Fruit fly (Drosophila melanogaster) whole organism, embryonic: ENCODE measurements around the gene Targ1.
A peak's percentile ranks its signal among the peaks of the same experiment; 100 is the strongest.

Source experiments
- Bdp1 ChIP-seq: fragments of 200-800 bp; sonication (Bioruptor generic); optimal IDR thresholded peaks from 3 replicates; lab custom pipeline; 2016; ENCODE audit warnings: missing biosample characterization, missing genetic modification characterization
- Blimp-1 ChIP-seq: fragments of 200-800 bp; sonication (Bioruptor generic); optimal IDR thresholded peaks from 3 replicates; lab custom pipeline; 2018; ENCODE audit warnings: missing biosample characterization, missing genetic modification characterization, mild to moderate bottlenecking, moderate library complexity, missing genetic modification reagents
- BtbVII ChIP-seq: fragments of 200-800 bp; sonication (Bioruptor generic); optimal IDR thresholded peaks from 3 replicates; lab custom pipeline; 2017; ENCODE audit warnings: missing biosample characterization, mild to moderate bottlenecking, missing genetic modification characterization
- CG11085 ChIP-seq: fragments of 200-800 bp; sonication (Bioruptor generic); IDR thresholded peaks from 2 replicates; pipeline ENCODE4 v1.3.6; 2022; ENCODE audit warnings: missing biosample characterization, missing genetic modification characterization
- CG11093 ChIP-seq: fragments of 200-800 bp; sonication (Bioruptor generic); IDR thresholded peaks from 3 replicates; pipeline ENCODE4 v1.3.6; 2022; ENCODE audit warnings: missing biosample characterization, missing genetic modification characterization
- CG11504 ChIP-seq: fragments of 200-800 bp; sonication (Bioruptor generic); optimal IDR thresholded peaks from 3 replicates; lab custom pipeline; 2019; ENCODE audit warnings: missing biosample characterization, mild to moderate bottlenecking, missing genetic modification characterization, moderate library complexity
- CG12219 ChIP-seq: fragments of 200-800 bp; sonication (Bioruptor generic); optimal IDR thresholded peaks from 3 replicates; lab custom pipeline; 2018; ENCODE audit warnings: missing biosample characterization, mild to moderate bottlenecking, missing genetic modification characterization
- CG14441 ChIP-seq: fragments of 200-800 bp; sonication (Bioruptor generic); IDR thresholded peaks from 2 replicates; pipeline ENCODE4 v1.3.6; 2022; ENCODE audit warnings: missing biosample characterization, missing genetic modification characterization
- CG14710 ChIP-seq: fragments of 200-800 bp; sonication (Bioruptor generic); optimal IDR thresholded peaks from 3 replicates; lab custom pipeline; 2019; ENCODE audit warnings: missing biosample characterization, mild to moderate bottlenecking, missing genetic modification characterization, moderate library complexity
- CG15479 ChIP-seq: fragments of 200-800 bp; sonication (Bioruptor generic); optimal IDR thresholded peaks from 3 replicates; lab custom pipeline; 2019; ENCODE audit warnings: missing biosample characterization, mild to moderate bottlenecking, missing genetic modification characterization, moderate library complexity
- CG17359 ChIP-seq: fragments of 200-800 bp; sonication (Bioruptor generic); optimal IDR thresholded peaks from 3 replicates; lab custom pipeline; 2018; ENCODE audit warnings: missing biosample characterization, mild to moderate bottlenecking, missing genetic modification characterization, moderate library complexity
- CG17361 ChIP-seq: fragments of 200-800 bp; sonication (Bioruptor generic); IDR thresholded peaks from 3 replicates; pipeline ENCODE4 v1.3.6; 2022; ENCODE audit warnings: missing biosample characterization, missing genetic modification characterization
- CG30431 ChIP-seq: fragments of 200-800 bp; sonication (Bioruptor generic); optimal IDR thresholded peaks from 2 replicates; lab custom pipeline; 2017; ENCODE audit warnings: missing biosample characterization, missing genetic modification characterization
- CG31224 ChIP-seq: fragments of 200-800 bp; sonication (Bioruptor generic); IDR thresholded peaks from 2 replicates; pipeline ENCODE4 v1.3.6; 2022; ENCODE audit warnings: missing biosample characterization, missing genetic modification characterization
- CG31365 ChIP-seq: fragments of 200-800 bp; sonication (Bioruptor generic); optimal IDR thresholded peaks from 2 replicates; lab custom pipeline; 2018; ENCODE audit warnings: missing biosample characterization, mild to moderate bottlenecking, missing genetic modification characterization
- CG32532 ChIP-seq: fragments of 200-800 bp; sonication (Bioruptor generic); IDR thresholded peaks from 2 replicates; pipeline ENCODE4 v1.3.6; 2022; ENCODE audit warnings: missing biosample characterization, missing genetic modification characterization
- CG3407 ChIP-seq: fragments of 200-800 bp; sonication (Bioruptor generic); optimal IDR thresholded peaks from 2 replicates; lab custom pipeline; 2018; ENCODE audit warnings: missing biosample characterization, mild to moderate bottlenecking, missing genetic modification characterization
- CG4617 ChIP-seq: fragments of 200-800 bp; sonication (Bioruptor generic); optimal IDR thresholded peaks from 3 replicates; lab custom pipeline; 2016; ENCODE audit warnings: missing biosample characterization, missing genetic modification characterization, borderline replicate concordance
- CG6654 ChIP-seq: fragments of 200-800 bp; sonication (Bioruptor generic); optimal IDR thresholded peaks from 2 replicates; lab custom pipeline; 2017; ENCODE audit warnings: missing biosample characterization, mild to moderate bottlenecking, missing genetic modification characterization
- CG7987 ChIP-seq: fragments of 200-800 bp; sonication (Bioruptor generic); optimal IDR thresholded peaks from 2 replicates; lab custom pipeline; 2018; ENCODE audit warnings: missing biosample characterization, mild to moderate bottlenecking, missing genetic modification characterization, moderate library complexity
- CG8290 ChIP-seq, 3 experiments: fragments of 200-800 bp; sonication (Bioruptor generic); optimal IDR thresholded peaks; 2 replicates each; lab custom pipeline; 2016 to 2019; ENCODE audit warnings: missing biosample characterization in 3 of 3, missing genetic modification characterization in 3 of 3, mild to moderate bottlenecking in 2 of 3, moderate library complexity in 1 of 3
- CG8478 ChIP-seq: fragments of >200 bp; optimal IDR thresholded peaks from 2 replicates; lab custom pipeline; 2018
- CG9932 ChIP-seq: fragments of 200-800 bp; sonication (Bioruptor generic); IDR thresholded peaks from 2 replicates; pipeline ENCODE4 v1.3.6; 2022; ENCODE audit warnings: missing biosample characterization, missing genetic modification characterization
- Drgx ChIP-seq: fragments of 200-800 bp; sonication (Bioruptor generic); IDR thresholded peaks from 2 replicates; pipeline ENCODE4 v1.3.6; 2022; ENCODE audit warnings: missing biosample characterization, missing genetic modification characterization
- Hr78 ChIP-seq, 2 experiments: fragments of 200-800 bp in 1 of 2; fragments of >200 bp in 1 of 2; sonication (Bioruptor generic) in 1 of 2; optimal IDR thresholded peaks; 2 replicates each; lab custom pipeline; 2017 to 2019; ENCODE audit warnings: missing biosample characterization in 2 of 2, missing genetic modification characterization in 2 of 2, mild to moderate bottlenecking in 1 of 2, moderate library complexity in 1 of 2
- Lim3 ChIP-seq: fragments of 200-800 bp; sonication (Bioruptor generic); IDR thresholded peaks from 2 replicates; pipeline ENCODE4 v1.3.6; 2022; ENCODE audit warnings: missing biosample characterization, missing genetic modification characterization
- Myb ChIP-seq: fragments of 200-800 bp; sonication (Bioruptor generic); optimal IDR thresholded peaks from 2 replicates; lab custom pipeline; 2016; ENCODE audit warnings: missing biosample characterization, missing genetic modification characterization
- NFAT ChIP-seq: fragments of 200-800 bp; sonication (Bioruptor generic); IDR thresholded peaks from 2 replicates; pipeline ENCODE4 v1.3.6; 2022; ENCODE audit warnings: missing biosample characterization, missing genetic modification characterization
- NfI ChIP-seq: fragments of 200-800 bp; sonication (Bioruptor generic); optimal IDR thresholded peaks from 3 replicates; lab custom pipeline; 2018; ENCODE audit warnings: missing biosample characterization, mild to moderate bottlenecking, missing genetic modification characterization, moderate library complexity
- Rfx ChIP-seq: fragments of 200-800 bp; sonication (Bioruptor generic); IDR thresholded peaks from 2 replicates; pipeline ENCODE4 v1.3.6; 2022; ENCODE audit warnings: missing biosample characterization, missing genetic modification characterization
- Side ChIP-seq: fragments of 200-800 bp; sonication (Bioruptor generic); optimal IDR thresholded peaks from 2 replicates; lab custom pipeline; 2016; ENCODE audit warnings: missing biosample characterization, missing genetic modification characterization
- Sox102F ChIP-seq: fragments of 200-800 bp; sonication (Bioruptor generic); optimal IDR thresholded peaks from 2 replicates; lab custom pipeline; 2018; ENCODE audit warnings: missing biosample characterization, mild to moderate bottlenecking, missing genetic modification characterization, moderate library complexity
- bbx ChIP-seq: fragments of 200-800 bp; sonication (Bioruptor generic); IDR thresholded peaks from 2 replicates; pipeline ENCODE4 v1.3.6; 2022; ENCODE audit warnings: missing biosample characterization, missing genetic modification characterization; ENCODE audit not compliant: partially characterized antibody
- cas ChIP-seq: fragments of 200-800 bp; sonication (Bioruptor generic); IDR thresholded peaks from 2 replicates; pipeline ENCODE4 v1.3.6; 2022; ENCODE audit warnings: missing biosample characterization, missing genetic modification characterization
- crp ChIP-seq, 2 experiments: fragments of 200-800 bp; sonication (Bioruptor generic); optimal IDR thresholded peaks; 2 replicates in 1 of 2; 3 replicates in 1 of 2; lab custom pipeline; 2017; ENCODE audit warnings: missing biosample characterization in 2 of 2, missing genetic modification characterization in 2 of 2, mild to moderate bottlenecking in 1 of 2, moderate library complexity in 1 of 2
- disco-r ChIP-seq: fragments of 200-800 bp; sonication (Bioruptor generic); optimal IDR thresholded peaks from 2 replicates; lab custom pipeline; 2016; ENCODE audit warnings: missing biosample characterization, missing genetic modification characterization
- dmrt99B ChIP-seq: fragments of 200-800 bp; sonication (Bioruptor generic); optimal IDR thresholded peaks from 2 replicates; lab custom pipeline; 2018; ENCODE audit warnings: missing biosample characterization, mild to moderate bottlenecking, missing genetic modification characterization, moderate library complexity
- fd102C ChIP-seq: fragments of 200-800 bp; sonication (Bioruptor generic); optimal IDR thresholded peaks from 2 replicates; lab custom pipeline; 2018; ENCODE audit warnings: missing biosample characterization, mild to moderate bottlenecking, missing genetic modification characterization, moderate library complexity
- gcm ChIP-seq: fragments of 200-800 bp; sonication (Bioruptor generic); optimal IDR thresholded peaks from 2 replicates; lab custom pipeline; 2019; ENCODE audit warnings: missing biosample characterization, mild to moderate bottlenecking, missing genetic modification characterization, moderate library complexity
- klu ChIP-seq: fragments of 200-800 bp; sonication (Bioruptor generic); IDR thresholded peaks from 2 replicates; pipeline ENCODE4 v1.3.6; 2022; ENCODE audit warnings: missing biosample characterization, missing genetic modification characterization
- kni ChIP-seq: fragments of 200-800 bp; sonication (Bioruptor generic); optimal IDR thresholded peaks from 3 replicates; lab custom pipeline; 2017; ENCODE audit warnings: mild to moderate bottlenecking, missing biosample characterization, missing genetic modification reagents, missing genetic modification characterization
- lilli ChIP-seq: fragments of 200-800 bp; sonication (Bioruptor generic); optimal IDR thresholded peaks from 3 replicates; lab custom pipeline; 2016; ENCODE audit warnings: missing biosample characterization, missing genetic modification characterization
- ro ChIP-seq: fragments of 200-800 bp; sonication (Bioruptor generic); IDR thresholded peaks from 2 replicates; pipeline ENCODE4 v1.3.6; 2022; ENCODE audit warnings: missing biosample characterization, missing genetic modification characterization
- sd ChIP-seq: fragments of 200-800 bp; sonication (Bioruptor generic); optimal IDR thresholded peaks from 3 replicates; lab custom pipeline; 2018; ENCODE audit warnings: missing biosample characterization, mild to moderate bottlenecking, missing genetic modification characterization, moderate library complexity
- so ChIP-seq: fragments of 200-800 bp; sonication (Bioruptor generic); IDR thresholded peaks from 3 replicates; pipeline ENCODE4 v1.3.6; 2022; ENCODE audit warnings: missing biosample characterization, missing genetic modification characterization
- stc ChIP-seq: fragments of 200-800 bp; sonication (Bioruptor generic); IDR thresholded peaks from 2 replicates; pipeline ENCODE4 v1.3.6; 2022; ENCODE audit warnings: missing biosample characterization, missing genetic modification characterization
- tio ChIP-seq: fragments of 200-800 bp; sonication (Bioruptor generic); optimal IDR thresholded peaks from 2 replicates; lab custom pipeline; 2017; ENCODE audit warnings: missing biosample characterization, missing genetic modification characterization, inconsistent platforms
- toy ChIP-seq: fragments of 200-800 bp; sonication (Bioruptor generic); IDR thresholded peaks from 2 replicates; pipeline ENCODE4 v1.3.6; 2022; ENCODE audit warnings: missing biosample characterization, missing genetic modification characterization
- usp ChIP-seq: fragments of >200 bp; optimal IDR thresholded peaks from 2 replicates; lab custom pipeline; 2017; ENCODE audit warnings: missing biosample characterization, missing genetic modification characterization
- zen2 ChIP-seq: fragments of 200-800 bp; sonication (Bioruptor generic); IDR thresholded peaks from 3 replicates; pipeline ENCODE4 v1.3.6; 2022; ENCODE audit warnings: missing biosample characterization, missing genetic modification characterization; ENCODE audit not compliant: partially characterized antibody

The Targ1 gene

dm6 chr3L:21200587-21200986 lies 2.1 kb downstream of the Targ1 start (continued):
- no peak for TF ChIP-seq tio (GFP tag; lab: Kevin White, UChicago)
- TF ChIP-seq CG17359 (tag; lab: Kevin White, UChicago), result peak; percentile 16
- peak; percentile 7 for TF ChIP-seq NfI (GFP tag; lab: Kevin White, UChicago)
- 0 out of 2 replicates have a peak, but pooled peaks have one; percentile 9 for TF ChIP-seq NFAT
- TF ChIP-seq ro, result no peak
- TF ChIP-seq sd, result peak; percentile 35
- TF ChIP-seq Rfx, result peak; percentile 38; the same call in 1 of the 2 replicates
- TF ChIP-seq CG9932 (GFP tag; lab: Robert Waterston, UW), result peak; percentile 36; the same call in 1 of the 2 replicates
- TF ChIP-seq CG14710 (tag; lab: Kevin White, UChicago), result no peak
- TF ChIP-seq Lim3 (GFP tag; lab: Robert Waterston, UW), result no peak
- TF ChIP-seq kni (GFP tag; lab: Kevin White, UChicago), result no peak
- 0 out of 2 replicates have a peak, but pooled peaks have one; percentile 19 for TF ChIP-seq Drgx (GFP tag; lab: Robert Waterston, UW)
- TF ChIP-seq CG31365, result no peak
- no peak for TF ChIP-seq zen2
- TF ChIP-seq crp (GFP tag; optimal IDR thresholded peaks at IDR 0.05; lab: Kevin White, UChicago), result no peak
- TF ChIP-seq stc (GFP tag; lab: Robert Waterston, UW), result no peak
- no peak for TF ChIP-seq so (GFP tag; lab: Robert Waterston, UW)
- peak in 1 of 2 experiments; percentile 25 for TF ChIP-seq Hr78 (GFP tag; optimal IDR thresholded peaks at IDR 0.05; lab: Kevin White, UChicago)
- TF ChIP-seq CG14441 (GFP tag; lab: Robert Waterston, UW), result no peak
- no peak for TF ChIP-seq CG8290 (GFP tag; optimal IDR thresholded peaks at IDR 0.05; lab: Kevin White, UChicago)
- no peak for TF ChIP-seq CG8290 (tag; optimal IDR thresholded peaks at IDR 0.05; lab: Kevin White, UChicago)
- TF ChIP-seq lilli (GFP tag; lab: Kevin White, UChicago), result no peak
- no peak for TF ChIP-seq Side (GFP tag; lab: Kevin White, UChicago)
- TF ChIP-seq Myb (GFP tag; lab: Kevin White, UChicago), result no peak
- TF ChIP-seq CG17361, result 0 out of 3 replicates have a peak, but pooled peaks have one; percentile 39
- no peak for TF ChIP-seq Bdp1 (GFP tag; lab: Kevin White, UChicago)
- peak; percentile 40 for TF ChIP-seq CG32532 (GFP tag; lab: Robert Waterston, UW)
- no peak for TF ChIP-seq CG15479 (GFP tag; lab: Kevin White, UChicago)
- TF ChIP-seq CG30431 (GFP tag; lab: Kevin White, UChicago), result no peak
- no peak for TF ChIP-seq fd102C
- no peak for TF ChIP-seq CG31224 (GFP tag; lab: Robert Waterston, UW)
- no peak for TF ChIP-seq usp (GFP tag; lab: Kevin White, UChicago)
- peak; percentile 5 for TF ChIP-seq dmrt99B (tag; lab: Kevin White, UChicago)
- TF ChIP-seq CG3407 (GFP tag; lab: Kevin White, UChicago), result no peak
- TF ChIP-seq disco-r (GFP tag; lab: Kevin White, UChicago), result no peak
- TF ChIP-seq CG7987 (GFP tag; lab: Kevin White, UChicago), result no peak
- TF ChIP-seq gcm (GFP tag; lab: Kevin White, UChicago), result no peak
- no peak for TF ChIP-seq CG11093
- TF ChIP-seq CG11085 (GFP tag; lab: Robert Waterston, UW), result no peak
- no peak for TF ChIP-seq klu (GFP tag; lab: Robert Waterston, UW)
- TF ChIP-seq cas (GFP tag; lab: Robert Waterston, UW), result no peak
- peak; percentile 27 for TF ChIP-seq Blimp-1 (GFP tag; lab: Kevin White, UChicago)
- no peak for TF ChIP-seq CG12219
- no peak for TF ChIP-seq CG4617
- no peak for TF ChIP-seq BtbVII (GFP tag; lab: Kevin White, UChicago)
- peak; percentile 16; the same call in 1 of the 2 replicates for TF ChIP-seq bbx (GFP tag; lab: Robert Waterston, UW)
- TF ChIP-seq Sox102F (GFP tag; lab: Kevin White, UChicago), result peak; percentile 24
- TF ChIP-seq toy (GFP tag; lab: Robert Waterston, UW), result 0 out of 2 replicates have a peak, but pooled peaks have one; percentile 9
- peak; percentile 22 for TF ChIP-seq CG11504
- TF ChIP-seq CG8478 (lab: Kevin White, UChicago), result no peak
- no peak for TF ChIP-seq CG6654 (GFP tag; lab: Kevin White, UChicago)
